Worm (Caenorhabditis elegans) whole organism, young adult: Measurements from ENCODE around the gene F47E1.1.

ENCODE experiments used
- F10E7.11 ChIP-seq: sonication (generic microtip); optimal IDR thresholded peaks from 2 replicates; lab custom pipeline; 2017; ENCODE audit warnings: mild to moderate bottlenecking, missing genetic modification characterization, moderate library complexity, missing compliant biosample characterization
- cebp-1 ChIP-seq, 2 experiments: fragments of 200-800 bp in 1 of 2; sonication (Bioruptor generic) in 1 of 2; sonication (generic microtip) in 1 of 2; IDR thresholded peaks in 1 of 2; optimal IDR thresholded peaks in 1 of 2; 2 replicates each; pipeline versions ENCODE4 v1.3.6 to Lab custom; 2017 to 2022; ENCODE audit warnings: missing compliant biosample characterization in 2 of 2, missing genetic modification characterization in 2 of 2, mild to moderate bottlenecking in 1 of 2, missing genetic modification reagents in 1 of 2, moderate library complexity in 1 of 2
- dox-1 ChIP-seq: fragments of 200-800 bp; sonication (Bioruptor generic); IDR thresholded peaks from 2 replicates; pipeline ENCODE4 v1.3.6; 2022; ENCODE audit warnings: missing genetic modification reagents, missing genetic modification characterization, missing compliant biosample characterization
- ets-4 ChIP-seq: fragments of 200-800 bp; sonication (Bioruptor generic); optimal IDR thresholded peaks from 2 replicates; lab custom pipeline; 2018; ENCODE audit warnings: mild to moderate bottlenecking, missing genetic modification characterization, missing compliant biosample characterization
- nhr-80 ChIP-seq: sonication (generic microtip); optimal IDR thresholded peaks from 2 replicates; lab custom pipeline; 2016; ENCODE audit warnings: missing genetic modification characterization, missing compliant biosample characterization
- unc-62 ChIP-seq: fragments of 150-350 bp; optimal IDR thresholded peaks from 2 replicates; lab custom pipeline; 2014; ENCODE audit warnings: missing biosample characterization, missing genetic modification reagents, missing genetic modification characterization

DNA sequence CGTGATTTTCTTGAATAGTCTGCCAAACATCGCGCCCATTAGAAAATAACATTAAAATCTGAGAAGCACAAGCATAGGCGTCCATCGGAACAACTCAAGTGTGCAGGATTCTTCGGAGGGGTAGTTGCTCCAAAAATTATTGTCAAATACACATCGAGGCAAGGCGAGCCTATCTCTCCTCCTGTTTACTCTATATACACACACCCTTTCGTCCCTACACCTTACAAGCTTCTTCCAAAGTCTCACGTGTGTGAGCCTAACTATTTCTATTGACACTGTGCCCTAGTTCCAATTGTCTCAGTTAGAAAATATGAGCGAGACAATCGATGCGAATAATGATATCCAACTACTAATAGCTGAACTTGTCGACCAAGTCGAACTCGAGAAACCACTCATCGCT, 14.9 kb downstream of the F47E1.1 start:
- TF ChIP-seq F10E7.11 (tag; lab: Kevin White, UChicago) (no peak), cebp-1 (GFP tag; IDR thresholded peaks at IDR 0.05; lab: Robert Waterston, UW) (no peak), cebp-1 (tag; optimal IDR thresholded peaks at IDR 0.05; lab: Kevin White, UChicago) (no peak), dox-1 (GFP tag; lab: Robert Waterston, UW) (no peak), nhr-80 (tag; lab: Kevin White, UChicago) (no peak), unc-62 (GFP tag; lab: Kevin White, UChicago) (no peak), ets-4 (GFP tag; lab: Kevin White, UChicago) (no peak)
